Worm (Caenorhabditis elegans): ENCODE measurements around the gene nep-6.

- TF ChIP-seq ama-1 (optimal IDR thresholded peaks at IDR 0.05) (no peak), ama-1 (GFP tag; optimal IDR thresholded peaks at IDR 0.05) (no peak), lin-40 (tag; optimal IDR thresholded peaks at IDR 0.05) (no peak), attf-3 (GFP tag; conservative IDR thresholded peaks at IDR 0.05) (no peak), nhr-90 (tag; optimal IDR thresholded peaks at IDR 0.05) (no peak), ceh-100 (GFP tag; IDR thresholded peaks at IDR 0.05) (no peak)
These were observed 23.4 kb downstream of the nep-6 start for ce11 chrII:3439842-3440640.

All from whole organism, young adult.